Fruit fly (Drosophila melanogaster): Measurements from ENCODE around the gene Taf10b.

Gene Taf10b

DNA sequence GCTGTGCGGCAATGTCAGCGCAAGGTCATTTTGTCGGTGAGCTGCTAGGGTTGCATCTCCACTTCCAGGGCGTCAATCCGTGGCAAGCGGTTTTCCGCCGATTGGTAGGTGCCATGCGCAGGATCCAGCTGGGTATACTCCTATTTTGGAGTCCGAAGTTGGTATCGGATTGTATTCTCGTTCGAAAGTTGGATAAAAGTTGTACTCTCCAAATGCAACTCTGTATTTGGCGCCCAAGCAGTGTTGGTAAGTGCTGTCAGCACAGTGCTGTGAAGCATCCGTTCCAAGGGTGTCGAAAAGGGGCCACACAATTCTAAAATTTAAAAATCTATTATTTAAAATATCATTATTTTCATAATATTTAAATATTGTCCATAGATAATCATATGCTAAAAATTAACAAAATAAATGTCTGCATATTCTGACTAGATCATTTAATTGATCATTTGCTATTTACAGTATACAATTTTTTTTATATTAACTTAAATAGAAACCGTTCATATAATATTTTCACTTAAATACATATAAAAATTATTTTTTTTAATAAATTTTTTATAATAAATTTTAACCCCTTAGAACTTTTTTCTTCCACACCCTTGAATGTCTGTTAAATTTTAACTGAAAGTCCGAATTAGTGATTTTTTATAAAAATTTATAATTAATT, 19.0 kb downstream of the Taf10b start (continued):
- TF ChIP-seq CG10321 (GFP tag; IDR thresholded peaks at IDR 0.05) (peak; percentile 42), CG4820 (GFP tag; optimal IDR thresholded peaks at IDR 0.05) (peak; percentile 77), corto (GFP tag; optimal IDR thresholded peaks at IDR 0.05) (no peak), btn (GFP tag; optimal IDR thresholded peaks at IDR 0.05) (peak; percentile 49), hb (GFP tag; IDR thresholded peaks at IDR 0.05; ENCODE audit: partially characterized antibody) (no peak), sisA (GFP tag; IDR thresholded peaks at IDR 0.05) (peak; percentile 88), CG4404 (GFP tag; IDR thresholded peaks at IDR 0.05) (peak; percentile 79), CG6813 (GFP tag; optimal IDR thresholded peaks at IDR 0.05) (peak; percentile 59), Bgb (GFP tag; IDR thresholded peaks at IDR 0.05; ENCODE audit: partially characterized antibody) (peak; percentile 34; the same call in 1 of the 2 replicates), Dfd (GFP tag; optimal IDR thresholded peaks at IDR 0.05) (no peak), kni (GFP tag; optimal IDR thresholded peaks at IDR 0.05) (peak; percentile 55), seq (GFP tag; IDR thresholded peaks at IDR 0.05) (peak; percentile 73), BEAF-32 (GFP tag; optimal IDR thresholded peaks at IDR 0.05) (peak; percentile 53), ase (GFP tag; IDR thresholded peaks at IDR 0.05) (peak; percentile 80), bowl (GFP tag; IDR thresholded peaks at IDR 0.05) (peak; percentile 52; the same call in 1 of the 2 replicates), Chrac-16 (GFP tag; optimal IDR thresholded peaks at IDR 0.05) (peak; percentile 90), pita (GFP tag; optimal IDR thresholded peaks at IDR 0.05) (no peak), zen2 (GFP tag; IDR thresholded peaks at IDR 0.05; ENCODE audit: partially characterized antibody) (no peak; the same call in 2 of the 3 replicates), CG7372 (GFP tag; IDR thresholded peaks at IDR 0.05) (peak; percentile 82), aop (GFP tag; IDR thresholded peaks at IDR 0.05) (peak; percentile 61; the same call in 1 of the 2 replicates), CG14667 (GFP tag; IDR thresholded peaks at IDR 0.05) (peak; percentile 87), amos (GFP tag; IDR thresholded peaks at IDR 0.05; ENCODE audit: partially characterized antibody) (0 out of 2 replicates have a peak, but pooled peaks have one; percentile 34), CG5245 (GFP tag; optimal IDR thresholded peaks at IDR 0.05) (peak; percentile 86), CG7963 (GFP tag; IDR thresholded peaks at IDR 0.05; ENCODE audit: partially characterized antibody) (peak; percentile 35; the same call in 1 of the 3 replicates), jigr1 (GFP tag; IDR thresholded peaks at IDR 0.05) (peak; percentile 35; the same call in 1 of the 3 replicates), HLH3B (GFP tag; IDR thresholded peaks at IDR 0.05) (peak; percentile 88), nerfin-1 (tag; optimal IDR thresholded peaks at IDR 0.05) (peak; percentile 60), trem (tag; optimal IDR thresholded peaks at IDR 0.05) (peak; percentile 74), Dip2 (GFP tag; IDR thresholded peaks at IDR 0.05) (no peak), cg (GFP tag; optimal IDR thresholded peaks at IDR 0.05) (no peak), PHDP (tag; optimal IDR thresholded peaks at IDR 0.05) (peak; percentile 83), tx (GFP tag; optimal IDR thresholded peaks at IDR 0.05) (peak; percentile 70), dm (GFP tag; optimal IDR thresholded peaks at IDR 0.05) (peak; percentile 66), CG10267 (tag; optimal IDR thresholded peaks at IDR 0.05) (peak; percentile 96), CG31365 (tag; optimal IDR thresholded peaks at IDR 0.05) (peak; percentile 60), cwo (GFP tag; optimal IDR thresholded peaks at IDR 0.05) (peak; percentile 79), pan (optimal IDR thresholded peaks at IDR 0.05) (no peak), pan (GFP tag; optimal IDR thresholded peaks at IDR 0.05 in 1 of 2, IDR thresholded peaks at IDR 0.05 in 1 of 2) (peak in 1 of 2 experiments; percentile 88), CG17612 (GFP tag; IDR thresholded peaks at IDR 0.05) (peak; percentile 67; the same call in 1 of the 2 replicates), Ets97D (GFP tag; optimal IDR thresholded peaks at IDR 0.05) (peak; percentile 94), CG6683 (GFP tag; optimal IDR thresholded peaks at IDR 0.05) (peak; percentile 61), Neu2 (GFP tag; optimal IDR thresholded peaks at IDR 0.05; ENCODE audit: borderline replicate concordance) (peak; percentile 40), zen (tag; optimal IDR thresholded peaks at IDR 0.05) (peak; percentile 68), Deaf1 (tag; optimal IDR thresholded peaks at IDR 0.05) (peak; percentile 76), Max (GFP tag; optimal IDR thresholded peaks at IDR 0.05) (peak; percentile 81), CrebB (tag; optimal IDR thresholded peaks at IDR 0.05) (peak; percentile 69), gsb-n (tag; optimal IDR thresholded peaks at IDR 0.05) (peak; percentile 91), CG6791 (GFP tag; IDR thresholded peaks at IDR 0.05; ENCODE audit: partially characterized antibody) (no peak)

Data from whole organism, embryonic.